Fruit fly (Drosophila melanogaster) whole organism, embryonic: ENCODE measurements around the gene Arl6IP1.

ENCODE experiments used
- Awh ChIP-seq: fragments of 200-800 bp; sonication (Bioruptor generic); IDR thresholded peaks from 2 replicates; pipeline ENCODE4, ENCODE4 v1.3.6; 2022; ENCODE audit warnings: missing biosample characterization, missing genetic modification characterization
- BEAF-32 ChIP-seq: fragments of 200-800 bp; sonication (Bioruptor generic); optimal IDR thresholded peaks from 3 replicates; lab custom pipeline; 2017; ENCODE audit warnings: missing biosample characterization, missing genetic modification characterization, mild to moderate bottlenecking, moderate library complexity, missing genetic modification reagents
- CG10147 ChIP-seq: fragments of 200-800 bp; sonication (Bioruptor generic); optimal IDR thresholded peaks from 2 replicates; lab custom pipeline; 2019; ENCODE audit warnings: missing biosample characterization, mild to moderate bottlenecking, missing genetic modification characterization, moderate library complexity
- CG10959 ChIP-seq: fragments of 200-800 bp; sonication (Bioruptor generic); IDR thresholded peaks from 2 replicates; pipeline ENCODE4 v1.3.6; 2022; ENCODE audit warnings: missing biosample characterization, missing genetic modification characterization
- CG10979 ChIP-seq: fragments of 200-800 bp; sonication (Bioruptor generic); optimal IDR thresholded peaks from 2 replicates; lab custom pipeline; 2018; ENCODE audit warnings: missing biosample characterization, mild to moderate bottlenecking, missing genetic modification characterization, moderate library complexity
- CG11085 ChIP-seq: fragments of 200-800 bp; sonication (Bioruptor generic); IDR thresholded peaks from 2 replicates; pipeline ENCODE4 v1.3.6; 2022; ENCODE audit warnings: missing biosample characterization, missing genetic modification characterization
- CG11504 ChIP-seq: fragments of 200-800 bp; sonication (Bioruptor generic); optimal IDR thresholded peaks from 3 replicates; lab custom pipeline; 2019; ENCODE audit warnings: missing biosample characterization, mild to moderate bottlenecking, missing genetic modification characterization, moderate library complexity
- CG11696 ChIP-seq: fragments of 200-800 bp; sonication (Bioruptor generic); IDR thresholded peaks from 2 replicates; pipeline ENCODE4 v1.3.6; 2022; ENCODE audit warnings: missing biosample characterization, missing genetic modification characterization
- CG12744 ChIP-seq: fragments of 200-800 bp; sonication (Bioruptor generic); optimal IDR thresholded peaks from 2 replicates; lab custom pipeline; 2016; ENCODE audit warnings: missing biosample characterization, missing genetic modification characterization
- CG13296 ChIP-seq: fragments of 200-800 bp; sonication (Bioruptor generic); optimal IDR thresholded peaks from 3 replicates; lab custom pipeline; 2018; ENCODE audit warnings: missing biosample characterization, mild to moderate bottlenecking, missing genetic modification characterization
- CG14710 ChIP-seq: fragments of 200-800 bp; sonication (Bioruptor generic); optimal IDR thresholded peaks from 3 replicates; lab custom pipeline; 2019; ENCODE audit warnings: missing biosample characterization, mild to moderate bottlenecking, missing genetic modification characterization, moderate library complexity
- CG15601 ChIP-seq: fragments of 200-800 bp; sonication (Bioruptor generic); optimal IDR thresholded peaks from 3 replicates; lab custom pipeline; 2019; ENCODE audit warnings: missing biosample characterization, mild to moderate bottlenecking, missing genetic modification characterization, moderate library complexity
- CG1603 ChIP-seq: fragments of 200-800 bp; sonication (Bioruptor generic); optimal IDR thresholded peaks from 2 replicates; lab custom pipeline; 2019; ENCODE audit warnings: missing biosample characterization, mild to moderate bottlenecking, missing genetic modification characterization, moderate library complexity
- CG16813 ChIP-seq: fragments of 200-800 bp; sonication (Bioruptor generic); IDR thresholded peaks from 3 replicates; pipeline ENCODE4 v1.3.6; 2022; ENCODE audit warnings: missing biosample characterization, missing genetic modification characterization; ENCODE audit not compliant: partially characterized antibody
- CG17186 ChIP-seq: fragments of 200-800 bp; sonication (Bioruptor generic); optimal IDR thresholded peaks from 3 replicates; lab custom pipeline; 2017; ENCODE audit warnings: missing biosample characterization, missing genetic modification reagents, missing genetic modification characterization
- CG17328 ChIP-seq: fragments of 200-800 bp; sonication (Bioruptor generic); IDR thresholded peaks from 2 replicates; pipeline ENCODE4 v1.3.6; 2022; ENCODE audit warnings: missing biosample characterization, missing genetic modification characterization
- CG17361 ChIP-seq: fragments of 200-800 bp; sonication (Bioruptor generic); IDR thresholded peaks from 3 replicates; pipeline ENCODE4 v1.3.6; 2022; ENCODE audit warnings: missing biosample characterization, missing genetic modification characterization
- CG17612 ChIP-seq: fragments of 200-800 bp; sonication (Bioruptor generic); IDR thresholded peaks from 2 replicates; pipeline ENCODE4 v1.3.6; 2022; ENCODE audit warnings: missing biosample characterization, missing genetic modification characterization
- CG18764 ChIP-seq: fragments of 200-800 bp; sonication (Bioruptor generic); optimal IDR thresholded peaks from 3 replicates; lab custom pipeline; 2016; ENCODE audit warnings: missing biosample characterization, missing genetic modification characterization
- CG2120 ChIP-seq: fragments of 200-800 bp; sonication (Bioruptor generic); optimal IDR thresholded peaks from 3 replicates; lab custom pipeline; 2016; ENCODE audit warnings: missing biosample characterization, missing genetic modification characterization
- CG2712 ChIP-seq: fragments of 200-800 bp; optimal IDR thresholded peaks from 3 replicates; lab custom pipeline; 2019; ENCODE audit warnings: missing biosample characterization, mild to moderate bottlenecking, missing genetic modification characterization, moderate library complexity
- CG3163 ChIP-seq: fragments of 200-800 bp; sonication (Bioruptor generic); optimal IDR thresholded peaks from 3 replicates; lab custom pipeline; 2016; ENCODE audit warnings: missing biosample characterization, missing genetic modification characterization
- CG43689 ChIP-seq: fragments of 200-800 bp; sonication (Bioruptor generic); IDR thresholded peaks from 2 replicates; pipeline ENCODE4 v1.3.6; 2022; ENCODE audit warnings: missing biosample characterization, missing genetic modification characterization
- CG4404 ChIP-seq: fragments of 200-800 bp; sonication (Bioruptor generic); IDR thresholded peaks from 2 replicates; pipeline ENCODE4 v1.3.6; 2022; ENCODE audit warnings: missing biosample characterization, missing genetic modification characterization
- CG6175 ChIP-seq: fragments of 200-800 bp; sonication (Bioruptor generic); IDR thresholded peaks from 3 replicates; pipeline ENCODE4 v1.3.6; 2022; ENCODE audit warnings: missing biosample characterization, missing genetic modification characterization
- CG8281 ChIP-seq: fragments of 200-800 bp; sonication (Bioruptor generic); optimal IDR thresholded peaks from 2 replicates; lab custom pipeline; 2018; ENCODE audit warnings: missing biosample characterization, mild to moderate bottlenecking, missing genetic modification characterization, moderate library complexity
- CG9797 ChIP-seq: fragments of 200-800 bp; sonication (Bioruptor generic); optimal IDR thresholded peaks from 3 replicates; lab custom pipeline; 2018; ENCODE audit warnings: missing biosample characterization, mild to moderate bottlenecking, missing genetic modification characterization
- Hsf ChIP-seq: fragments of 200-800 bp; sonication (Bioruptor generic); optimal IDR thresholded peaks from 3 replicates; lab custom pipeline; 2016; ENCODE audit warnings: missing biosample characterization, missing genetic modification characterization
- MESR4 ChIP-seq: fragments of 200-800 bp; sonication (Bioruptor generic); optimal IDR thresholded peaks from 2 replicates; lab custom pipeline; 2018; ENCODE audit warnings: missing biosample characterization, mild to moderate bottlenecking, missing genetic modification characterization, moderate library complexity
- Max ChIP-seq: fragments of 200-800 bp; sonication (Bioruptor generic); optimal IDR thresholded peaks from 2 replicates; lab custom pipeline; 2016; ENCODE audit warnings: missing biosample characterization, mild to moderate bottlenecking, missing genetic modification characterization
- Med ChIP-seq: fragments of 200-800 bp; sonication (Bioruptor generic); peaks from one replicate; lab custom pipeline; 2016; ENCODE audit warnings: missing biosample characterization, missing genetic modification characterization, mild to moderate bottlenecking, inconsistent platforms, moderate library complexity
- NC2α ChIP-seq: fragments of 200-800 bp; sonication (Bioruptor generic); optimal IDR thresholded peaks from 2 replicates; lab custom pipeline; 2016; ENCODE audit warnings: missing biosample characterization, missing genetic modification characterization
- Optix ChIP-seq: fragments of 200-800 bp; sonication (Bioruptor generic); IDR thresholded peaks from 3 replicates; pipeline ENCODE4 v1.3.6; 2022; ENCODE audit warnings: missing biosample characterization, missing genetic modification characterization
- PHDP ChIP-seq: fragments of 200-800 bp; sonication (Bioruptor generic); optimal IDR thresholded peaks from 3 replicates; lab custom pipeline; 2018; ENCODE audit warnings: missing biosample characterization, mild to moderate bottlenecking, missing genetic modification characterization, moderate library complexity
- Poxn ChIP-seq: fragments of 200-800 bp; sonication (Bioruptor generic); IDR thresholded peaks from 2 replicates; pipeline ENCODE4 v1.3.6; 2022; ENCODE audit warnings: missing biosample characterization, missing genetic modification characterization
- Rx ChIP-seq: fragments of 200-800 bp; sonication (Bioruptor generic); IDR thresholded peaks from 2 replicates; pipeline ENCODE4 v1.3.6; 2022; ENCODE audit warnings: missing biosample characterization, missing genetic modification characterization
- ara ChIP-seq: fragments of 200-800 bp; sonication (Bioruptor generic); IDR thresholded peaks from 2 replicates; pipeline ENCODE4 v1.3.6; 2022; ENCODE audit warnings: missing biosample characterization, missing genetic modification characterization
- cad ChIP-seq: fragments of >200 bp; optimal IDR thresholded peaks from 2 replicates; lab custom pipeline; 2017; ENCODE audit warnings: missing biosample characterization, missing genetic modification characterization
- cas ChIP-seq: fragments of 200-800 bp; sonication (Bioruptor generic); IDR thresholded peaks from 2 replicates; pipeline ENCODE4 v1.3.6; 2022; ENCODE audit warnings: missing biosample characterization, missing genetic modification characterization
- cato ChIP-seq: fragments of 200-800 bp; sonication (Bioruptor generic); optimal IDR thresholded peaks from 2 replicates; lab custom pipeline; 2016; ENCODE audit warnings: missing biosample characterization, missing genetic modification characterization, borderline replicate concordance
- chinmo ChIP-seq: fragments of 200-800 bp; sonication (Bioruptor generic); IDR thresholded peaks from 4 replicates; pipeline ENCODE4 v1.3.6; 2022; ENCODE audit warnings: missing biosample characterization, missing genetic modification characterization; ENCODE audit not compliant: partially characterized antibody
- chm ChIP-seq: fragments of 200-800 bp; sonication (Bioruptor generic); IDR thresholded peaks from 2 replicates; pipeline ENCODE4 v1.3.6; 2022; ENCODE audit warnings: missing biosample characterization, missing genetic modification characterization
- h ChIP-seq: fragments of >200 bp; optimal IDR thresholded peaks from 2 replicates; lab custom pipeline; 2017
- hb ChIP-seq: fragments of 200-800 bp; sonication (Bioruptor generic); IDR thresholded peaks from 3 replicates; pipeline ENCODE4 v1.3.6; 2022; ENCODE audit warnings: missing biosample characterization, missing genetic modification characterization; ENCODE audit not compliant: partially characterized antibody
- inv ChIP-seq: fragments of 200-800 bp; sonication (Bioruptor generic); IDR thresholded peaks from 2 replicates; pipeline ENCODE4 v1.3.6; 2022; ENCODE audit warnings: missing biosample characterization, missing genetic modification characterization; ENCODE audit not compliant: partially characterized antibody
- kah ChIP-seq: fragments of 200-800 bp; sonication (Bioruptor generic); optimal IDR thresholded peaks from 2 replicates; lab custom pipeline; 2018; ENCODE audit warnings: missing biosample characterization, mild to moderate bottlenecking, missing genetic modification characterization
- ken ChIP-seq: fragments of 200-800 bp; sonication (Bioruptor generic); IDR thresholded peaks from 3 replicates; pipeline ENCODE4 v1.3.6; 2022; ENCODE audit warnings: missing biosample characterization, missing genetic modification characterization
- phol ChIP-seq: fragments of 200-800 bp; sonication (Bioruptor generic); optimal IDR thresholded peaks from 3 replicates; lab custom pipeline; 2018; ENCODE audit warnings: missing biosample characterization, mild to moderate bottlenecking, missing genetic modification characterization, moderate library complexity
- shn ChIP-seq: fragments of 200-800 bp; sonication (Bioruptor generic); optimal IDR thresholded peaks from 3 replicates; lab custom pipeline; 2016; ENCODE audit warnings: missing biosample characterization, missing genetic modification characterization
- sr ChIP-seq: fragments of 200-800 bp; sonication (Bioruptor generic); IDR thresholded peaks from 3 replicates; pipeline ENCODE4 v1.3.6; 2022; ENCODE audit warnings: missing biosample characterization, missing genetic modification characterization
- twi ChIP-seq: fragments of 200-800 bp; optimal IDR thresholded peaks from 2 replicates; lab custom pipeline; 2019; ENCODE audit warnings: missing biosample characterization, mild to moderate bottlenecking, missing genetic modification characterization, moderate library complexity
- usp ChIP-seq: fragments of >200 bp; optimal IDR thresholded peaks from 2 replicates; lab custom pipeline; 2017; ENCODE audit warnings: missing biosample characterization, missing genetic modification characterization
- wdn ChIP-seq: fragments of 200-800 bp; sonication (Bioruptor generic); IDR thresholded peaks from 2 replicates; pipeline ENCODE4 v1.3.6; 2022; ENCODE audit warnings: missing biosample characterization, missing genetic modification characterization

Gene Arl6IP1

dm6 chr3R:16640005-16640408 lies 3.4 kb upstream of the Arl6IP1 start, which contains the start of gene nonA-l (continued):
- TF ChIP-seq Med (GFP tag; lab: Kevin White, UChicago) (no peak), MESR4 (GFP tag; lab: Kevin White, UChicago) (peak; percentile 75), CG8281 (tag; lab: Kevin White, UChicago) (no peak), kah (GFP tag; lab: Kevin White, UChicago) (no peak), CG17361 (no peak; the same call in 2 of the 3 replicates), CG4404 (no peak), wdn (no peak), CG1603 (tag; lab: Kevin White, UChicago) (peak; percentile 55), twi (tag; lab: Kevin White, UChicago) (no peak), NC2α (no peak), Poxn (GFP tag; lab: Robert Waterston, UW) (no peak), CG10147 (no peak), CG9797 (GFP tag; lab: Kevin White, UChicago) (peak; percentile 61), CG17612 (no peak), CG6175 (GFP tag; lab: Robert Waterston, UW) (no peak), CG14710 (tag; lab: Kevin White, UChicago) (peak; percentile 64), CG17328 (GFP tag; lab: Robert Waterston, UW) (no peak), usp (GFP tag; lab: Kevin White, UChicago) (no peak), CG3163 (GFP tag; lab: Kevin White, UChicago) (no peak), PHDP (tag; lab: Kevin White, UChicago) (no peak), Awh (GFP tag; lab: Robert Waterston, UW) (no peak), CG18764 (no peak), CG15601 (tag; lab: Kevin White, UChicago) (peak; percentile 49), sr (no peak), shn (GFP tag; lab: Kevin White, UChicago) (no peak), ken (no peak), CG2120 (GFP tag; lab: Kevin White, UChicago) (no peak), BEAF-32 (GFP tag; lab: Kevin White, UChicago) (peak; percentile 86), CG17186 (no peak), cas (GFP tag; lab: Robert Waterston, UW) (no peak), inv (GFP tag; lab: Robert Waterston, UW) (peak; percentile 80), Optix (GFP tag; lab: Robert Waterston, UW) (no peak), CG11085 (GFP tag; lab: Robert Waterston, UW) (no peak), CG11504 (tag; lab: Kevin White, UChicago) (peak; percentile 89), ara (no peak), phol (tag; lab: Kevin White, UChicago) (peak; percentile 28), chinmo (GFP tag; lab: Robert Waterston, UW) (0 out of 4 replicates have a peak, but pooled peaks have one; percentile 60), CG12744 (no peak), h (no peak), CG10979 (tag; lab: Kevin White, UChicago) (no peak), hb (GFP tag; lab: Robert Waterston, UW) (peak; percentile 71), CG2712 (tag; lab: Kevin White, UChicago) (peak; percentile 39), CG13296 (GFP tag; lab: Kevin White, UChicago) (no peak), Hsf (no peak), chm (GFP tag; lab: Robert Waterston, UW) (no peak), CG16813 (GFP tag; lab: Robert Waterston, UW) (peak; percentile 88), cad (GFP tag; lab: Kevin White, UChicago) (no peak), Max (GFP tag; lab: Kevin White, UChicago) (no peak), cato (GFP tag; lab: Kevin White, UChicago) (no peak), CG11696 (GFP tag; lab: Robert Waterston, UW) (no peak), CG10959 (GFP tag; lab: Robert Waterston, UW) (no peak), Rx (GFP tag; lab: Robert Waterston, UW) (no peak), CG43689 (GFP tag; lab: Robert Waterston, UW) (no peak)
